Worm (Caenorhabditis elegans) whole organism, mixed stage, embryonic: ENCODE measurements around the gene T10B10.8.

Experiments used
- drap-1 ChIP-seq: fragments of 200-800 bp; sonication (Bioruptor generic); optimal IDR thresholded peaks from 3 replicates; lab custom pipeline; 2018; ENCODE audit warnings: mild to moderate bottlenecking, missing genetic modification characterization, missing compliant biosample characterization
- elt-3 ChIP-seq: fragments of 150-350 bp; optimal IDR thresholded peaks from 2 replicates; lab custom pipeline; 2014; ENCODE audit warnings: missing biosample characterization, missing genetic modification characterization
- lin-13 ChIP-seq: fragments of 150-350 bp; optimal IDR thresholded peaks from 2 replicates; lab custom pipeline; 2014; ENCODE audit warnings: missing biosample characterization, missing genetic modification characterization
- lin-32 ChIP-seq: fragments of 200-800 bp; sonication (Bioruptor generic); optimal IDR thresholded peaks from 2 replicates; lab custom pipeline; 2018; ENCODE audit warnings: mild to moderate bottlenecking, missing genetic modification characterization, missing compliant biosample characterization
- nhr-12 ChIP-seq: fragments of 150-350 bp; optimal IDR thresholded peaks from 2 replicates; lab custom pipeline; 2014; ENCODE audit warnings: missing biosample characterization, missing genetic modification characterization
- nhr-28 ChIP-seq: fragments of 150-350 bp; optimal IDR thresholded peaks from 2 replicates; lab custom pipeline; 2014; ENCODE audit warnings: missing biosample characterization, missing genetic modification characterization
- nhr-76 ChIP-seq: sonication (generic microtip); optimal IDR thresholded peaks from 2 replicates; lab custom pipeline; 2017; ENCODE audit warnings: missing biosample characterization, missing genetic modification characterization
- pha-4 ChIP-seq: fragments of 150-350 bp; optimal IDR thresholded peaks from 2 replicates; lab custom pipeline; 2018; ENCODE audit warnings: missing biosample characterization, missing genetic modification reagents, missing genetic modification characterization
- sem-2 ChIP-seq: fragments of 200-800 bp; sonication (Bioruptor generic); optimal IDR thresholded peaks from 2 replicates; lab custom pipeline; 2018; ENCODE audit warnings: mild to moderate bottlenecking, missing genetic modification characterization, missing compliant biosample characterization
- snpc-4 ChIP-seq: fragments of 150-350 bp; optimal IDR thresholded peaks from 2 replicates; lab custom pipeline; 2014; ENCODE audit warnings: missing biosample characterization, missing genetic modification characterization
- unc-39 ChIP-seq: fragments of 150-350 bp; optimal IDR thresholded peaks from 2 replicates; lab custom pipeline; 2014; ENCODE audit warnings: missing biosample characterization, missing genetic modification characterization
- unc-62 ChIP-seq: fragments of 150-350 bp; optimal IDR thresholded peaks from 2 replicates; lab custom pipeline; 2014; ENCODE audit warnings: missing biosample characterization, missing genetic modification reagents, missing genetic modification characterization
- ztf-11 ChIP-seq: fragments of 150-350 bp; optimal IDR thresholded peaks from 2 replicates; lab custom pipeline; 2014; ENCODE audit warnings: missing biosample characterization, missing genetic modification characterization

DNA sequence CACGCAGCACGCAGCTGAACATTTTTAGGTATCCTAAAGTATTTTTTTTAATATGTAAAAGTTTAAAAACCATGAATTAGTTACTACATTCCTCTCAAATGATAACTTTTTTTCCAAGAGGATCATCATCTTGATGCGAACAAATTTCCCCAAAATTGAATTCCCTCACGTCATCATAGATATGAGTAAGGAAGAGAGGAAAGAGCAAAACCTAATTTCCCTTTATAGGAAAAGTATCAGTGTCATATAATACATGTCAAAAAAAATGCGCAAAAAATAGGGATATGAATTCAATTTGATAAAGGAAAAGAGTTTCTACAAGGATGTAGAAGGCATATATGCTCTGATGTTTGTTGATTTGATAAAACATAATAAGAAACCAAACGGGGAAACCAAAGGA lies 34.1 kb upstream of the T10B10.8 start:
- TF ChIP-seq unc-62 (no peak), unc-39 (tag; lab: Kevin White, UChicago) (no peak), elt-3 (tag; lab: Kevin White, UChicago) (no peak), lin-32 (GFP tag; lab: Kevin White, UChicago) (no peak), drap-1 (GFP tag; lab: Kevin White, UChicago) (no peak), ztf-11 (no peak), nhr-28 (tag; lab: Kevin White, UChicago) (no peak), lin-13 (tag; lab: Kevin White, UChicago) (no peak), nhr-76 (no peak), pha-4 (tag; lab: Kevin White, UChicago) (no peak), sem-2 (GFP tag; lab: Kevin White, UChicago) (no peak), nhr-12 (tag; lab: Kevin White, UChicago) (no peak), snpc-4 (tag; lab: Kevin White, UChicago) (no peak)
